Fruit fly (Drosophila melanogaster) whole organism, adult: ENCODE data around the gene vir-1.

ENCODE experiments used
- CG11617 ChIP-seq: fragments of 200-800 bp; sonication (Bioruptor generic); optimal IDR thresholded peaks from 2 replicates; lab custom pipeline; 2017; ENCODE audit warnings: mild to moderate bottlenecking, missing biosample characterization, missing genetic modification reagents, missing genetic modification characterization
- CG12768 ChIP-seq: fragments of 200-800 bp; sonication (Bioruptor generic); optimal IDR thresholded peaks from 2 replicates; lab custom pipeline; 2017; ENCODE audit warnings: missing biosample characterization, missing genetic modification characterization, mild to moderate bottlenecking, moderate library complexity, missing genetic modification reagents
- CG14711 ChIP-seq: fragments of 200-800 bp; sonication (Bioruptor generic); optimal IDR thresholded peaks from 2 replicates; lab custom pipeline; 2018; ENCODE audit warnings: missing biosample characterization, mild to moderate bottlenecking, missing genetic modification characterization, moderate library complexity
- CG1620 ChIP-seq: fragments of 200-800 bp; sonication (Bioruptor generic); optimal IDR thresholded peaks from 2 replicates; lab custom pipeline; 2016; ENCODE audit warnings: missing biosample characterization, missing genetic modification characterization
- CG33017 ChIP-seq: fragments of 200-800 bp; sonication (Bioruptor generic); optimal IDR thresholded peaks from 2 replicates; lab custom pipeline; 2018; ENCODE audit warnings: missing biosample characterization, mild to moderate bottlenecking, missing genetic modification characterization, moderate library complexity
- CG5204 ChIP-seq: fragments of 200-800 bp; sonication (Bioruptor generic); optimal IDR thresholded peaks from 2 replicates; lab custom pipeline; 2016; ENCODE audit warnings: missing biosample characterization, missing genetic modification characterization
- CG7045 ChIP-seq: fragments of 200-800 bp; sonication (Bioruptor generic); optimal IDR thresholded peaks from 2 replicates; lab custom pipeline; 2017; ENCODE audit warnings: missing biosample characterization, mild to moderate bottlenecking, missing genetic modification characterization
- CG7101 ChIP-seq: fragments of 200-800 bp; sonication (Bioruptor generic); optimal IDR thresholded peaks from 2 replicates; lab custom pipeline; 2018; ENCODE audit warnings: missing biosample characterization, mild to moderate bottlenecking, missing genetic modification characterization, moderate library complexity
- Clk ChIP-seq: fragments of 200-800 bp; sonication (Bioruptor generic); optimal IDR thresholded peaks from 2 replicates; lab custom pipeline; 2017; ENCODE audit warnings: missing biosample characterization, missing genetic modification characterization
- Crg-1 ChIP-seq: fragments of 200-800 bp; sonication (Bioruptor generic); optimal IDR thresholded peaks from 2 replicates; lab custom pipeline; 2016; ENCODE audit warnings: missing biosample characterization, missing genetic modification characterization
- Hr96 ChIP-seq: fragments of 200-800 bp; sonication (Bioruptor generic); optimal IDR thresholded peaks from 2 replicates; lab custom pipeline; 2016; ENCODE audit warnings: missing biosample characterization, missing genetic modification characterization
- Mnt ChIP-seq: fragments of 200-800 bp; sonication (Bioruptor generic); optimal IDR thresholded peaks from 2 replicates; lab custom pipeline; 2016; ENCODE audit warnings: missing biosample characterization, mild to moderate bottlenecking, missing genetic modification characterization
- bab1 ChIP-seq: fragments of 200-800 bp; sonication (Bioruptor generic); optimal IDR thresholded peaks from 3 replicates; lab custom pipeline; 2019; ENCODE audit warnings: missing biosample characterization, mild to moderate bottlenecking, missing genetic modification characterization, moderate library complexity
- cic ChIP-seq: fragments of 200-800 bp; sonication (Bioruptor generic); optimal IDR thresholded peaks from 2 replicates; lab custom pipeline; 2017; ENCODE audit warnings: missing biosample characterization, mild to moderate bottlenecking, missing genetic modification characterization, moderate library complexity
- cnc ChIP-seq, 2 experiments: fragments of >200 bp; optimal IDR thresholded peaks; 2 replicates each; lab custom pipeline; 2017
- kay ChIP-seq: fragments of 200-800 bp; sonication (Bioruptor generic); peaks from one replicate; lab custom pipeline; 2016; ENCODE audit warnings: missing biosample characterization, missing genetic modification characterization, borderline replicate concordance
- ovo ChIP-seq: fragments of 200-800 bp; sonication (Bioruptor generic); optimal IDR thresholded peaks from 2 replicates; lab custom pipeline; 2016; ENCODE audit warnings: missing biosample characterization, missing genetic modification characterization
- pad ChIP-seq: fragments of 200-800 bp; sonication (Bioruptor generic); optimal IDR thresholded peaks from 3 replicates; lab custom pipeline; 2017; ENCODE audit warnings: missing biosample characterization, missing genetic modification characterization, mild to moderate bottlenecking, moderate library complexity, missing genetic modification reagents
- tj ChIP-seq: fragments of 200-800 bp; sonication (Bioruptor generic); optimal IDR thresholded peaks from 3 replicates; lab custom pipeline; 2017; ENCODE audit warnings: missing biosample characterization, mild to moderate bottlenecking, missing genetic modification characterization, moderate library complexity
- toe ChIP-seq: fragments of 200-800 bp; sonication (Bioruptor generic); optimal IDR thresholded peaks from 2 replicates; lab custom pipeline; 2016; ENCODE audit warnings: missing biosample characterization, missing genetic modification characterization

The vir-1 gene

dm6 chr2L:12372436-12372835 lies 50.8 kb downstream of the vir-1 start:
- no peak for TF ChIP-seq CG5204 (GFP tag; lab: Kevin White, UChicago)
- peak; percentile 34 for TF ChIP-seq kay
- TF ChIP-seq Mnt (GFP tag; lab: Kevin White, UChicago): no peak

dm6 chr2L:12371740-12372139 lies 51.5 kb downstream of the vir-1 start:
- no peak for TF ChIP-seq Crg-1 (GFP tag; lab: Kevin White, UChicago)
- TF ChIP-seq Mnt (GFP tag; lab: Kevin White, UChicago): no peak

DNA sequence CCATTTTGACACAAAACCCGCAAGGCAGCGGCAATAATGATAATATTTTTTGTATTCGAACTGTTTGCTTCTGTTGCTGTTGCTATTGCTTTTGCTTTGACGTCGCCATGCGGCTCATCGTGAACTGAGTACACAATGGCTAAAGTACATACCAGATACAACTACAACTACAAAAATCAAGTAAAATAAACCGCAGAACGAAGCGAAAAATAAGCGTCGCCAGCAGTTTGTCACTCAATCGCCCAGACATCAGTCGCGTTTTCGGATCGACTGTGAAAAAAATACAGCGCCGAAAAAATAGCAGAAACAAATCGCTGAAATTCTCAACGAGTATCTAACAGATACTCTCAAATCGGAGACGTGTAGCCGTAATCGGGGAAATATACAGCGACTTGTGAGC lies 53.6 kb downstream of the vir-1 start:
- TF ChIP-seq Clk (GFP tag; lab: Kevin White, UChicago) (no peak), Hr96 (GFP tag; lab: Kevin White, UChicago) (peak; percentile 47), tj (peak; percentile 98), CG7101 (tag; lab: Kevin White, UChicago) (peak; percentile 49), CG11617 (GFP tag; lab: Kevin White, UChicago) (no peak), cnc (optimal IDR thresholded peaks at IDR 0.05; lab: Kevin White, UChicago) (no peak), pad (no peak), CG7045 (GFP tag; lab: Kevin White, UChicago) (peak; percentile 58), kay (peak; percentile 86), CG14711 (tag; lab: Kevin White, UChicago) (peak; percentile 49), cic (GFP tag; lab: Kevin White, UChicago) (peak; percentile 54), toe (GFP tag; lab: Kevin White, UChicago) (peak; percentile 50), Mnt (GFP tag; lab: Kevin White, UChicago) (peak; percentile 54), ovo (GFP tag; lab: Kevin White, UChicago) (peak; percentile 63), CG12768 (peak; percentile 84), bab1 (GFP tag; lab: Kevin White, UChicago) (no peak), CG5204 (GFP tag; lab: Kevin White, UChicago) (peak; percentile 44), CG33017 (peak; percentile 30), Crg-1 (GFP tag; lab: Kevin White, UChicago) (peak; percentile 51), CG1620 (GFP tag; lab: Kevin White, UChicago) (peak; percentile 36)

- TF ChIP-seq toe (GFP tag; lab: Kevin White, UChicago) (peak; percentile 71), Hr96 (GFP tag; lab: Kevin White, UChicago) (peak; percentile 52), pad (peak; percentile 20), CG14711 (tag; lab: Kevin White, UChicago) (peak; percentile 29), ovo (GFP tag; lab: Kevin White, UChicago) (peak; percentile 33), kay (peak; percentile 88), Crg-1 (GFP tag; lab: Kevin White, UChicago) (no peak), CG33017 (peak; percentile 71), CG5204 (GFP tag; lab: Kevin White, UChicago) (peak; percentile 50), CG7101 (tag; lab: Kevin White, UChicago) (peak; percentile 48), bab1 (GFP tag; lab: Kevin White, UChicago) (peak; percentile 68), Clk (GFP tag; lab: Kevin White, UChicago) (peak; percentile 28), CG12768 (peak; percentile 92), CG1620 (GFP tag; lab: Kevin White, UChicago) (no peak), cic (GFP tag; lab: Kevin White, UChicago) (peak; percentile 87), CG11617 (GFP tag; lab: Kevin White, UChicago) (peak; percentile 49), Mnt (GFP tag; lab: Kevin White, UChicago) (peak; percentile 60), tj (peak; percentile 81), CG7045 (GFP tag; lab: Kevin White, UChicago) (peak; percentile 27), cnc (optimal IDR thresholded peaks at IDR 0.05; lab: Kevin White, UChicago) (peak in 1 of 2 experiments; percentile 87)
These were observed 57.2 kb downstream of the vir-1 start for dm6 chr2L:12365964-12366482.

dm6 chr2L:12364090-12364489 lies 59.1 kb downstream of the vir-1 start:
- TF ChIP-seq toe (GFP tag; lab: Kevin White, UChicago): no peak
- no peak for TF ChIP-seq CG14711 (tag; lab: Kevin White, UChicago)
- no peak for TF ChIP-seq tj
- no peak for TF ChIP-seq CG7101 (tag; lab: Kevin White, UChicago)
- TF ChIP-seq cic (GFP tag; lab: Kevin White, UChicago): no peak
- TF ChIP-seq kay: no peak
- TF ChIP-seq Crg-1 (GFP tag; lab: Kevin White, UChicago): no peak
- no peak for TF ChIP-seq Mnt (GFP tag; lab: Kevin White, UChicago)
- TF ChIP-seq CG7045 (GFP tag; lab: Kevin White, UChicago): no peak
- TF ChIP-seq bab1 (GFP tag; lab: Kevin White, UChicago): no peak

DNA sequence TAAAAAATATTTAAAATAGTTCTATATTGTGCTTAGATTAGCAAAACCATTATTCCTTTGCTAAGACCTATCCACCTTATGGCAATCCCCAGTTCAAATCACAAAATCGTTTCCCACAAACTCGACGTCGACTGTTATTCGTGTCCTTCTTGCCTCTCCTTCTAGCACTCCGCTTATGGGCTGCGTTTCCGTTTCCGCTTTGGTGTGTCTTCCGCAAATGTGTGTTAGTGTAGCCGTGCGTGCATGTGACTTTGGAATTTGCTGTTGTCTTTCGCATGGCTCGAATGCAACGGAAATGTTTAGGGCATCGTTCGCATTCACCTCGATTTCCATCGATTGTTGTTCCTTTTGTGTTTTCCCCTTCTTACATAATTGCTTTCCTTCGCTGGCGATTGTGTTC lies 60.0 kb downstream of the vir-1 start:
- no peak for TF ChIP-seq bab1 (GFP tag; lab: Kevin White, UChicago)
- no peak for TF ChIP-seq CG11617 (GFP tag; lab: Kevin White, UChicago)
- no peak for TF ChIP-seq CG33017
- no peak for TF ChIP-seq cic (GFP tag; lab: Kevin White, UChicago)
- TF ChIP-seq ovo (GFP tag; lab: Kevin White, UChicago): no peak
- TF ChIP-seq CG1620 (GFP tag; lab: Kevin White, UChicago): no peak
- TF ChIP-seq CG7101 (tag; lab: Kevin White, UChicago): no peak
- no peak for TF ChIP-seq toe (GFP tag; lab: Kevin White, UChicago)
- TF ChIP-seq kay: no peak
- TF ChIP-seq CG5204 (GFP tag; lab: Kevin White, UChicago): no peak
- TF ChIP-seq CG12768: no peak
- TF ChIP-seq Mnt (GFP tag; lab: Kevin White, UChicago): no peak
- no peak for TF ChIP-seq CG7045 (GFP tag; lab: Kevin White, UChicago)
- no peak for TF ChIP-seq pad
- no peak for TF ChIP-seq Clk (GFP tag; lab: Kevin White, UChicago)
- no peak for TF ChIP-seq Crg-1 (GFP tag; lab: Kevin White, UChicago)
